Fruit fly (Drosophila melanogaster): ENCODE measurements around the gene Sam-S.

Gene Sam-S

DNA sequence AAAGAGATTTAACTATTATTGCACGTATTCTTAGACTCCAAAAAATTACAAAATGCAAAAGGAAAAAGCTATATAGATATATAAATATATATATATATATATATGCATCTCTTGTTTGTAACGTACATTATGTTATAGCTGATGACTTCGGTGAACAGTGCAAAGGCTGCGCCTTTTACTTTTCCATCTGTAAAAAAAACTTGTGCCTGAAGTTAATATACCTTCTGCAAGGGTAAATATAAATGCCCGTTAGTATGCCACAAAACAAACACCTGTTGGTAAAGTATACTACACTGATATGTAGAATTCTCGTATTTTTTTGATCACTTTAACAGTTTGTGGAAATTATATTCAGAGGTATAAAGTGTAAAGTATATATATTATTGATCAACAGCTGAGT lies 31.4 kb downstream of the Sam-S start:
- TF ChIP-seq psq (GFP tag; optimal IDR thresholded peaks at IDR 0.05) (no peak), Myc (optimal IDR thresholded peaks at IDR 0.05) (peak; percentile 16), N (GFP tag; optimal IDR thresholded peaks at IDR 0.05) (peak; percentile 2), HLH106 (tag; optimal IDR thresholded peaks at IDR 0.05) (peak; percentile 1)

dm6 chr2L:139610-140009 lies 32.9 kb downstream of the Sam-S start:
- TF ChIP-seq h (GFP tag; optimal IDR thresholded peaks at IDR 0.05), result peak; percentile 16
- TF ChIP-seq Hnf4 (GFP tag; optimal IDR thresholded peaks at IDR 0.05), result no peak
- no peak for TF ChIP-seq Rel (GFP tag; optimal IDR thresholded peaks at IDR 0.05)
- peak; percentile 5 for TF ChIP-seq Rel (tag; optimal IDR thresholded peaks at IDR 0.05)

DNA sequence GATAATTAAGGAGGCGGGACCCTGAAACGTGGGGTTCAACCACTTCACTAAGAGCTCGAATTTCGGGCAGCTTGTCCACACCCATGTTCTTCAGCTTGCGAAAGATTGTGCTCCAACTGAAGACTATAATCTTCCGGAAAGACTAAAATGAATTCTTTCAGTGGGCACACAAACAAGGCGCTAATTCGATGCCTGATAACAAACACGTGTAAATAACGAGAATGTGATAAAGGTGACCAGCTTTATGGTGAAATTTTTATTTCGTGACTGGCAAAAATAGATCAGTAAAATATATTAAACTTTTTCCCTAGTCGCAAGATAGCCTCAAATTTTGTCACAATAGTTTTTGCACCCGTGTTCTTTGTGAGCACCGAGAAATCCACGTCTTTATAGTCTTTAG lies 34.1 kb downstream of the Sam-S start, which contains the start of the genes CG31975 and ovm:
TSS of gene CG31975 (minus strand) at position 144 of the 400 bp plus-strand sequence.
TSS of gene ovm (minus strand) at position 144 of the 400 bp plus-strand sequence.
- no peak for TF ChIP-seq Mio (GFP tag; optimal IDR thresholded peaks at IDR 0.05)
- no peak for TF ChIP-seq ey (GFP tag; optimal IDR thresholded peaks at IDR 0.05)
- TF ChIP-seq rgr (GFP tag; optimal IDR thresholded peaks at IDR 0.05), result no peak
- TF ChIP-seq h (GFP tag; optimal IDR thresholded peaks at IDR 0.05), result no peak
- no peak for TF ChIP-seq tai (GFP tag; optimal IDR thresholded peaks at IDR 0.05)
- TF ChIP-seq fru (GFP tag; optimal IDR thresholded peaks at IDR 0.05), result no peak
- TF ChIP-seq sage (GFP tag; optimal IDR thresholded peaks at IDR 0.05), result no peak
- TF ChIP-seq Jra (GFP tag; optimal IDR thresholded peaks at IDR 0.05), result no peak
- no peak for TF ChIP-seq Abd-B (GFP tag; optimal IDR thresholded peaks at IDR 0.05)
- no peak for TF ChIP-seq foxo (GFP tag; optimal IDR thresholded peaks at IDR 0.05)
- no peak for TF ChIP-seq HLH106 (tag; optimal IDR thresholded peaks at IDR 0.05)
- no peak for TF ChIP-seq Rel (GFP tag; optimal IDR thresholded peaks at IDR 0.05)
- TF ChIP-seq Rel (tag; optimal IDR thresholded peaks at IDR 0.05), result no peak
- no peak for TF ChIP-seq dmrt93B (GFP tag; optimal IDR thresholded peaks at IDR 0.05)
- TF ChIP-seq lola (GFP tag; optimal IDR thresholded peaks at IDR 0.05), result no peak
- no peak for TF ChIP-seq Vsx2 (GFP tag; optimal IDR thresholded peaks at IDR 0.05; ENCODE audit: partially characterized antibody)
- no peak for TF ChIP-seq GATAd (GFP tag; optimal IDR thresholded peaks at IDR 0.05)
- TF ChIP-seq dl (GFP tag; optimal IDR thresholded peaks at IDR 0.05; ENCODE audit: insufficient read depth in 1 of 2, partially characterized antibody in 2 of 2), result no peak
- TF ChIP-seq Myc (optimal IDR thresholded peaks at IDR 0.05), result no peak
- TF ChIP-seq CrebA (GFP tag; optimal IDR thresholded peaks at IDR 0.05; ENCODE audit: borderline replicate concordance), result no peak

DNA sequence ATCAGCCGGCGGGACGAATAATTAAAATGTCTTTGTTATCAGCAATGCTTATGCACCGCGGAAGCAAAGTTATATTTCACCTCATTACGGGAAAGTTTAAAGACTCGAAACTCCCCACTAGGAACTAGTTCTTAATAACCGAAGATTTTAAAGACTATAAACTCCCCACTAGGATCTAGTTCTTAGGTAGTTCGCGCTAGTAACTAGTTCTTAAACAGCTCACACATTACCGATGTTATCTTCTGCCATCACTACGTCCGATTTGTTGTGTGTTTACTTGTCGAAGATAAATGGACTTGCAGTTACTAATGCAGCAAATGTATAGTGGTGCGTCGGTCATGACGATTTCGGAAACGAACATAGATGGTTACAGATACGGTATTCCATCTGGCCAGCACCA lies 36.4 kb downstream of the Sam-S start, which contains the start of the genes CG31974 and CG11454:
TSS of gene CG31974 (minus strand) at position 4 of the 400 bp plus-strand sequence.
TSS of gene CG11454 (plus strand) at position 236 of the 400 bp plus-strand sequence.
- TF ChIP-seq dsf (GFP tag; optimal IDR thresholded peaks at IDR 0.05; ENCODE audit: borderline replicate concordance) (no peak), Rel (GFP tag; optimal IDR thresholded peaks at IDR 0.05) (no peak), Rel (tag; optimal IDR thresholded peaks at IDR 0.05) (peak; percentile 41), Myc (optimal IDR thresholded peaks at IDR 0.05) (peak; percentile 60), br (GFP tag; optimal IDR thresholded peaks at IDR 0.05) (no peak)

- no peak for TF ChIP-seq Hr83 (GFP tag; optimal IDR thresholded peaks at IDR 0.05; ENCODE audit: poor library complexity, severe bottlenecking)
- no peak for TF ChIP-seq dmrt93B (GFP tag; optimal IDR thresholded peaks at IDR 0.05)
- no peak for TF ChIP-seq sv (GFP tag; optimal IDR thresholded peaks at IDR 0.05)
These were observed 39.8 kb downstream of the Sam-S start for dm6 chr2L:146503-146902.

DNA sequence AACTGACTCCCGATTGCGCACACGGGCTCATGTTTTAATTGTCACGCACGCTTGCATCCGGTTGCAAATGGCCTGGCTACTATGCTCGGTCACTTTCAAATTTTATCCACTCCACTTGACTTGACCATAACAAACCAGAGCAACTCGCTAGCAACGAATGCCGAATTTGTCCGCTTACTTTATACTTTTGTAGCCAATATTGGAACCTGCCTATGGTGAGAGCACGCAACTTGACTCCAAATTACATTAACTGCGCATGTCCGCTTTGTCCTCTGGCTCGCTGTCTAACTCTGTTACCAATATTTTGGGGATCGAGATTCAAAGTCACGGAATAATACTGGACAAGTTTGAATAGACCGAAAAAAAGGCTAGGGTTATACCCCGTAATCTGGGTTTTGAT lies 46.4 kb downstream of the Sam-S start, which contains the start of gene CG42399:
TSS of gene CG42399 (minus strand) at position 159 of the 400 bp plus-strand sequence.
- TF ChIP-seq Dfd (GFP tag; optimal IDR thresholded peaks at IDR 0.05) (no peak), Sp1 (GFP tag; optimal IDR thresholded peaks at IDR 0.05) (no peak), Hr78 (GFP tag; optimal IDR thresholded peaks at IDR 0.05) (no peak), usp (GFP tag; optimal IDR thresholded peaks at IDR 0.05) (no peak), Vsx2 (GFP tag; optimal IDR thresholded peaks at IDR 0.05; ENCODE audit: partially characterized antibody) (no peak), Jra (GFP tag; optimal IDR thresholded peaks at IDR 0.05) (no peak), psq (GFP tag; optimal IDR thresholded peaks at IDR 0.05) (no peak), CG9705 (GFP tag; optimal IDR thresholded peaks at IDR 0.05) (no peak), HLH106 (tag; optimal IDR thresholded peaks at IDR 0.05) (no peak), Mio (GFP tag; optimal IDR thresholded peaks at IDR 0.05) (no peak), Rel (GFP tag; optimal IDR thresholded peaks at IDR 0.05) (no peak), Rel (tag; optimal IDR thresholded peaks at IDR 0.05) (no peak), tai (GFP tag; optimal IDR thresholded peaks at IDR 0.05) (no peak), Myc (optimal IDR thresholded peaks at IDR 0.05) (no peak), OdsH (GFP tag; optimal IDR thresholded peaks at IDR 0.05) (no peak), dsf (GFP tag; optimal IDR thresholded peaks at IDR 0.05; ENCODE audit: borderline replicate concordance) (no peak), rgr (GFP tag; optimal IDR thresholded peaks at IDR 0.05) (no peak), Dif (GFP tag; optimal IDR thresholded peaks at IDR 0.05; ENCODE audit: partially characterized antibody) (no peak), dmrt93B (GFP tag; optimal IDR thresholded peaks at IDR 0.05) (no peak), sage (GFP tag; optimal IDR thresholded peaks at IDR 0.05) (no peak), sv (GFP tag; optimal IDR thresholded peaks at IDR 0.05) (no peak)

Measured in whole organism, wandering third instar larva.